Fruit fly (Drosophila melanogaster) whole organism, embryonic: ENCODE data around the gene CG5892.

Experiments
- Atf6 ChIP-seq: fragments of 200-800 bp; sonication (Bioruptor generic); IDR thresholded peaks from 2 replicates; pipeline ENCODE4 v1.3.6; 2022; ENCODE audit warnings: missing biosample characterization, missing genetic modification characterization
- BtbVII ChIP-seq: fragments of 200-800 bp; sonication (Bioruptor generic); optimal IDR thresholded peaks from 3 replicates; lab custom pipeline; 2017; ENCODE audit warnings: missing biosample characterization, mild to moderate bottlenecking, missing genetic modification characterization
- Bteb2 ChIP-seq: fragments of 200-800 bp; sonication (Bioruptor generic); optimal IDR thresholded peaks from 2 replicates; lab custom pipeline; 2016; ENCODE audit warnings: missing biosample characterization, missing genetic modification characterization
- CG11085 ChIP-seq: fragments of 200-800 bp; sonication (Bioruptor generic); IDR thresholded peaks from 2 replicates; pipeline ENCODE4 v1.3.6; 2022; ENCODE audit warnings: missing biosample characterization, missing genetic modification characterization
- CG11504 ChIP-seq: fragments of 200-800 bp; sonication (Bioruptor generic); optimal IDR thresholded peaks from 3 replicates; lab custom pipeline; 2019; ENCODE audit warnings: missing biosample characterization, mild to moderate bottlenecking, missing genetic modification characterization, moderate library complexity
- CG12236 ChIP-seq: fragments of 200-800 bp; sonication (Bioruptor generic); optimal IDR thresholded peaks from 2 replicates; lab custom pipeline; 2016; ENCODE audit warnings: missing biosample characterization, missing genetic modification characterization
- CG1233 ChIP-seq: fragments of 200-800 bp; sonication (Bioruptor generic); optimal IDR thresholded peaks from 4 replicates; lab custom pipeline; 2018; ENCODE audit warnings: missing biosample characterization, mild to moderate bottlenecking, missing genetic modification characterization
- CG13287 ChIP-seq: fragments of 200-800 bp; sonication (Bioruptor generic); IDR thresholded peaks from 2 replicates; pipeline ENCODE4 v1.3.6; 2022; ENCODE audit warnings: missing biosample characterization, missing genetic modification characterization; ENCODE audit not compliant: partially characterized antibody
- CG2202 ChIP-seq: fragments of 200-800 bp; sonication (Bioruptor generic); optimal IDR thresholded peaks from 2 replicates; lab custom pipeline; 2018; ENCODE audit warnings: missing biosample characterization, mild to moderate bottlenecking, missing genetic modification characterization
- CG31441 ChIP-seq: fragments of 200-800 bp; sonication (Bioruptor generic); IDR thresholded peaks from 2 replicates; pipeline ENCODE4 v1.3.6; 2022; ENCODE audit warnings: missing biosample characterization, missing genetic modification characterization
- CG33557 ChIP-seq: fragments of 200-800 bp; sonication (Bioruptor generic); optimal IDR thresholded peaks from 2 replicates; lab custom pipeline; 2019; ENCODE audit warnings: missing biosample characterization, mild to moderate bottlenecking, missing genetic modification characterization, moderate library complexity
- CG34224 ChIP-seq: fragments of 200-800 bp; sonication (Bioruptor generic); IDR thresholded peaks from 3 replicates; pipeline ENCODE4 v1.3.6; 2022; ENCODE audit warnings: missing biosample characterization, missing genetic modification characterization; ENCODE audit not compliant: partially characterized antibody
- CG34376 ChIP-seq: fragments of 200-800 bp; sonication (Bioruptor generic); optimal IDR thresholded peaks from 2 replicates; lab custom pipeline; 2018; ENCODE audit warnings: missing biosample characterization, mild to moderate bottlenecking, missing genetic modification characterization
- CG34422 ChIP-seq: fragments of 200-800 bp; sonication (Bioruptor generic); IDR thresholded peaks from 3 replicates; pipeline ENCODE4 v1.3.6; 2022; ENCODE audit warnings: missing biosample characterization, missing genetic modification characterization
- CG4707 ChIP-seq: fragments of 200-800 bp; sonication (Bioruptor generic); optimal IDR thresholded peaks from 2 replicates; lab custom pipeline; 2018; ENCODE audit warnings: missing biosample characterization, mild to moderate bottlenecking, missing genetic modification characterization, moderate library complexity
- CG6689 ChIP-seq: fragments of 200-800 bp; sonication (Bioruptor generic); IDR thresholded peaks from 2 replicates; pipeline ENCODE4 v1.3.6; 2022; ENCODE audit warnings: missing biosample characterization, missing genetic modification characterization
- CG6765 ChIP-seq: fragments of 200-800 bp; sonication (Bioruptor generic); optimal IDR thresholded peaks from 3 replicates; lab custom pipeline; 2017; ENCODE audit warnings: missing biosample characterization, mild to moderate bottlenecking, missing genetic modification characterization
- CG6854 ChIP-seq: fragments of 200-800 bp; sonication (Bioruptor generic); optimal IDR thresholded peaks from 3 replicates; lab custom pipeline; 2017; ENCODE audit warnings: missing biosample characterization, mild to moderate bottlenecking, missing genetic modification characterization
- CG7839 ChIP-seq: fragments of 200-800 bp; sonication (Bioruptor generic); optimal IDR thresholded peaks from 3 replicates; lab custom pipeline; 2018; ENCODE audit warnings: missing biosample characterization, mild to moderate bottlenecking, missing genetic modification characterization, moderate library complexity
- CG8924 ChIP-seq: fragments of 200-800 bp; optimal IDR thresholded peaks from 3 replicates; lab custom pipeline; 2019; ENCODE audit warnings: missing biosample characterization, mild to moderate bottlenecking, missing genetic modification characterization, moderate library complexity
- CG9437 ChIP-seq: fragments of 200-800 bp; sonication (Bioruptor generic); optimal IDR thresholded peaks from 2 replicates; lab custom pipeline; 2018; ENCODE audit warnings: missing biosample characterization, mild to moderate bottlenecking, missing genetic modification characterization
- Dad ChIP-seq: fragments of 200-800 bp; sonication (Bioruptor generic); optimal IDR thresholded peaks from 3 replicates; lab custom pipeline; 2016; ENCODE audit warnings: missing biosample characterization, missing genetic modification characterization
- Dll ChIP-seq: fragments of 200-800 bp; sonication (Bioruptor generic); IDR thresholded peaks from 4 replicates; pipeline ENCODE4 v1.3.6; 2022; ENCODE audit warnings: missing biosample characterization, missing genetic modification characterization; ENCODE audit not compliant: partially characterized antibody
- Doc2 ChIP-seq: fragments of 200-800 bp; sonication (Bioruptor generic); IDR thresholded peaks from 2 replicates; pipeline ENCODE4 v1.3.6; 2022; ENCODE audit warnings: missing biosample characterization, missing genetic modification characterization
- Hr78 ChIP-seq, 2 experiments: fragments of 200-800 bp in 1 of 2; fragments of >200 bp in 1 of 2; sonication (Bioruptor generic) in 1 of 2; optimal IDR thresholded peaks; 2 replicates each; lab custom pipeline; 2017 to 2019; ENCODE audit warnings: missing biosample characterization in 2 of 2, missing genetic modification characterization in 2 of 2, mild to moderate bottlenecking in 1 of 2, moderate library complexity in 1 of 2
- Lpt ChIP-seq: fragments of >200 bp; optimal IDR thresholded peaks from 2 replicates; lab custom pipeline; 2018; ENCODE audit warnings: missing biosample characterization, missing genetic modification characterization
- NC2β ChIP-seq: fragments of 200-800 bp; sonication (Bioruptor generic); optimal IDR thresholded peaks from 2 replicates; lab custom pipeline; 2016; ENCODE audit warnings: missing biosample characterization, missing genetic modification characterization
- Nf-YB ChIP-seq: fragments of 200-800 bp; sonication (Bioruptor generic); optimal IDR thresholded peaks from 3 replicates; lab custom pipeline; 2019; ENCODE audit warnings: missing biosample characterization, mild to moderate bottlenecking, missing genetic modification characterization, moderate library complexity
- Oli ChIP-seq: fragments of 200-800 bp; sonication (Bioruptor generic); optimal IDR thresholded peaks from 2 replicates; lab custom pipeline; 2018; ENCODE audit warnings: missing biosample characterization, mild to moderate bottlenecking, missing genetic modification characterization, moderate library complexity
- Rx ChIP-seq: fragments of 200-800 bp; sonication (Bioruptor generic); IDR thresholded peaks from 2 replicates; pipeline ENCODE4 v1.3.6; 2022; ENCODE audit warnings: missing biosample characterization, missing genetic modification characterization
- ab ChIP-seq: fragments of 200-800 bp; sonication (Bioruptor generic); optimal IDR thresholded peaks from 2 replicates; lab custom pipeline; 2016; ENCODE audit warnings: missing biosample characterization, missing genetic modification characterization
- ash1 ChIP-seq: fragments of 200-800 bp; sonication (Bioruptor generic); optimal IDR thresholded peaks from 2 replicates; lab custom pipeline; 2018; ENCODE audit warnings: missing biosample characterization, mild to moderate bottlenecking, missing genetic modification characterization
- chn ChIP-seq: fragments of 200-800 bp; sonication (Bioruptor generic); optimal IDR thresholded peaks from 2 replicates; lab custom pipeline; 2016; ENCODE audit warnings: missing biosample characterization, missing genetic modification characterization
- dmrt99B ChIP-seq: fragments of 200-800 bp; sonication (Bioruptor generic); optimal IDR thresholded peaks from 2 replicates; lab custom pipeline; 2018; ENCODE audit warnings: missing biosample characterization, mild to moderate bottlenecking, missing genetic modification characterization, moderate library complexity
- en ChIP-seq: fragments of 200-800 bp; sonication (Bioruptor generic); optimal IDR thresholded peaks from 2 replicates; lab custom pipeline; 2016; ENCODE audit warnings: missing biosample characterization, missing genetic modification characterization
- ftz-f1 ChIP-seq: fragments of 200-800 bp; sonication (Bioruptor generic); optimal IDR thresholded peaks from 2 replicates; lab custom pipeline; 2016; ENCODE audit warnings: missing biosample characterization, missing genetic modification characterization
- gce ChIP-seq: fragments of 200-800 bp; sonication (Bioruptor generic); IDR thresholded peaks from 3 replicates; pipeline ENCODE4 v1.3.6; 2022; ENCODE audit warnings: missing biosample characterization, missing genetic modification characterization
- inv ChIP-seq: fragments of 200-800 bp; sonication (Bioruptor generic); IDR thresholded peaks from 2 replicates; pipeline ENCODE4 v1.3.6; 2022; ENCODE audit warnings: missing biosample characterization, missing genetic modification characterization; ENCODE audit not compliant: partially characterized antibody
- kay ChIP-seq: fragments of 200-800 bp; sonication (Bioruptor generic); optimal IDR thresholded peaks from 2 replicates; lab custom pipeline; 2016; ENCODE audit warnings: missing biosample characterization, missing genetic modification characterization
- ken ChIP-seq: fragments of 200-800 bp; sonication (Bioruptor generic); IDR thresholded peaks from 3 replicates; pipeline ENCODE4 v1.3.6; 2022; ENCODE audit warnings: missing biosample characterization, missing genetic modification characterization
- maf-S ChIP-seq: fragments of 200-800 bp; sonication (Bioruptor generic); optimal IDR thresholded peaks from 2 replicates; lab custom pipeline; 2016; ENCODE audit warnings: missing biosample characterization, missing genetic modification characterization
- otp ChIP-seq: fragments of 200-800 bp; sonication (Bioruptor generic); IDR thresholded peaks from 3 replicates; pipeline ENCODE4, ENCODE4 v1.3.6; 2022; ENCODE audit warnings: missing biosample characterization, missing genetic modification characterization
- pb ChIP-seq: fragments of 200-800 bp; sonication (Bioruptor generic); optimal IDR thresholded peaks from 3 replicates; lab custom pipeline; 2016; ENCODE audit warnings: missing biosample characterization, missing genetic modification characterization
- peb ChIP-seq: fragments of 200-800 bp; sonication (Bioruptor generic); IDR thresholded peaks from 2 replicates; pipeline ENCODE4 v1.3.6; 2022; ENCODE audit warnings: missing biosample characterization, missing genetic modification characterization
- slp2 ChIP-seq: fragments of 200-800 bp; sonication (Bioruptor generic); optimal IDR thresholded peaks from 2 replicates; lab custom pipeline; 2016; ENCODE audit warnings: missing biosample characterization, missing genetic modification characterization
- tin ChIP-seq: fragments of 200-800 bp; sonication (Bioruptor generic); optimal IDR thresholded peaks from 3 replicates; lab custom pipeline; 2016; ENCODE audit warnings: missing biosample characterization, missing genetic modification characterization
- tll ChIP-seq, 2 experiments: fragments of 200-800 bp in 1 of 2; fragments of >200 bp in 1 of 2; sonication (Bioruptor generic) in 1 of 2; optimal IDR thresholded peaks; 2 replicates each; lab custom pipeline; 2017 to 2019; ENCODE audit warnings: missing biosample characterization in 2 of 2, missing genetic modification characterization in 2 of 2, mild to moderate bottlenecking in 1 of 2, moderate library complexity in 1 of 2
- tna ChIP-seq: fragments of 200-800 bp; sonication (Bioruptor generic); IDR thresholded peaks from 2 replicates; pipeline ENCODE4 v1.3.6; 2022; ENCODE audit warnings: missing biosample characterization, missing genetic modification characterization; ENCODE audit not compliant: partially characterized antibody
- tx ChIP-seq: fragments of 200-800 bp; sonication (Bioruptor generic); optimal IDR thresholded peaks from 2 replicates; lab custom pipeline; 2016; ENCODE audit warnings: missing biosample characterization, missing genetic modification characterization
- zfh1 ChIP-seq: fragments of 200-800 bp; sonication (Bioruptor generic); IDR thresholded peaks from 3 replicates; pipeline ENCODE4 v1.3.6; 2022; ENCODE audit warnings: missing biosample characterization, missing genetic modification characterization

Gene CG5892

DNA sequence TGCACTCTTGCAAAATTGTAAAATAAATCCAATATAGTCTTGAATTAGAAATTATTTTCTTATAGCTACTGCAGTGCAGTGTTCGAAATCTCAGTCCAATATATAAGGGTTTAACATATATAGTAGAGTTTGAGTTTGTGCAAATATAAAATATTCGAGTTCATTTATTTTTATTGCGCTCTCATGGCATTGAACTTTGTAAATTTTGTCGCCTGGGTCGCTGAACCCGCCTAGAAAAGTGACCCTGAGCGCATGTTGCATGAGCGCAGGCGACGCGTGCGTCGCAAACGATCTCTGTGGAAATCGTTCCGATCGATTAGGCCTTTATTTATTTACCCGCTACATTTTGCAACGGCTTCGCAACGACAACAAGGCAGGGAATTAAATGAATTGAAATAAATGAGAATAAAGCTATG, 42.5 kb upstream of the CG5892 start (continued):
- TF ChIP-seq CG7839 (tag; lab: Kevin White, UChicago) (peak; percentile 5), zfh1 (GFP tag; lab: Robert Waterston, UW) (peak; percentile 71; the same call in 1 of the 3 replicates), CG12236 (GFP tag; lab: Kevin White, UChicago) (no peak), ash1 (GFP tag; lab: Kevin White, UChicago) (no peak), CG2202 (no peak), CG6854 (GFP tag; lab: Kevin White, UChicago) (no peak), ftz-f1 (GFP tag; lab: Kevin White, UChicago) (peak; percentile 33), tin (no peak), Doc2 (no peak), CG34422 (GFP tag; lab: Robert Waterston, UW) (0 out of 3 replicates have a peak, but pooled peaks have one; percentile 37), tll (GFP tag; optimal IDR thresholded peaks at IDR 0.05; lab: Kevin White, UChicago) (no peak), pb (peak; percentile 16), CG9437 (peak; percentile 41), Nf-YB (GFP tag; lab: Kevin White, UChicago) (no peak), CG11504 (tag; lab: Kevin White, UChicago) (peak; percentile 31), CG34224 (no peak), maf-S (GFP tag; lab: Kevin White, UChicago) (no peak), Dad (GFP tag; lab: Kevin White, UChicago) (no peak), NC2β (GFP tag; lab: Kevin White, UChicago) (peak; percentile 23), chn (GFP tag; lab: Kevin White, UChicago) (peak; percentile 19), Atf6 (GFP tag; lab: Robert Waterston, UW) (no peak), dmrt99B (tag; lab: Kevin White, UChicago) (no peak), otp (GFP tag; lab: Robert Waterston, UW) (no peak), peb (0 out of 2 replicates have a peak, but pooled peaks have one; percentile 29), CG31441 (peak; percentile 39), Dll (GFP tag; lab: Robert Waterston, UW) (no peak), Rx (GFP tag; lab: Robert Waterston, UW) (no peak), ab (GFP tag; lab: Kevin White, UChicago) (no peak), Oli (tag; lab: Kevin White, UChicago) (peak; percentile 62), Lpt (GFP tag; lab: Kevin White, UChicago) (no peak), gce (GFP tag; lab: Robert Waterston, UW) (no peak), ken (GFP tag; lab: Robert Waterston, UW) (peak; percentile 16; the same call in 1 of the 3 replicates), Hr78 (GFP tag; optimal IDR thresholded peaks at IDR 0.05; lab: Kevin White, UChicago) (peak in 1 of 2 experiments; percentile 90), en (GFP tag; lab: Kevin White, UChicago) (no peak), Bteb2 (GFP tag; lab: Kevin White, UChicago) (no peak), CG8924 (tag; lab: Kevin White, UChicago) (no peak), tx (GFP tag; lab: Kevin White, UChicago) (no peak), CG4707 (GFP tag; lab: Kevin White, UChicago) (no peak), CG34376 (GFP tag; lab: Kevin White, UChicago) (no peak), inv (GFP tag; lab: Robert Waterston, UW) (no peak), BtbVII (no peak), slp2 (peak; percentile 12), kay (GFP tag; lab: Kevin White, UChicago) (no peak), CG11085 (GFP tag; lab: Robert Waterston, UW) (no peak), CG6765 (GFP tag; lab: Kevin White, UChicago) (no peak), CG1233 (GFP tag; lab: Kevin White, UChicago) (no peak), CG13287 (GFP tag; lab: Robert Waterston, UW) (no peak), tna (no peak), CG33557 (GFP tag; lab: Kevin White, UChicago) (no peak), CG6689 (peak; percentile 24)
